Worm (Caenorhabditis elegans): ENCODE measurements around the gene D2045.8.
A peak's percentile ranks its signal among the peaks of the same experiment; 100 is the strongest.

DNA sequence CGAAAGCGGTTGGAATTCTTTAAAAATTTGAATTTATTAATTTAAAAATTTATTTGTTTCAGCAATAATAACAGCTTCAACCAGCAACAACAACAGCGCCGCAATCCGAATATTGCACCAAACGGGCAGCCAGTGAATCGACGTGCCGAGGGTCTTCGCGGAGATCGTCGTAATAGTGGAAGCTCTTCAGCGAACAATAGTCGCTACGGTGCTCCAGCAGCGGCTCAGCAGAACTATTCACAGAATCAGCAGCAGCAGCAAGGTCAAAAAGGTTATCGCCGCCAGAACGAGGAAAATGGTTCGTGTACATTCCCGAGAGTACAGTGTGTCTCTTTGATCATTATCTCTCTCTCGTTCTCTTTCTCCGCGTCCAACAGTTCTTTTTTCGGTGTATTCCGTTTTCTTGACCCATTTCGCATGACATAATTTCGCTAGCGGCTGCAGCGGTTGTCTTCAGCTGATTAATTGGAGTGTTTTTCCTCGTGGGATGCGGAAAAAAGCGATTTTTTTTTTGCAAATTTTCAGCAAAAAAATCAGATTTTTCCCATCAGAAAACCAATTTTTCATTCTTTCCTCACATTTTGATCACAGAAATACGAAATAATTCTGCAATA, 19.0 kb upstream of the D2045.8 start:
- no peak for TF ChIP-seq zag-1 (tag; optimal IDR thresholded peaks at IDR 0.05)
- no peak for TF ChIP-seq fkh-10 (GFP tag; optimal IDR thresholded peaks at IDR 0.05)
- TF ChIP-seq nhr-11 (tag; optimal IDR thresholded peaks at IDR 0.05) = no peak
- TF ChIP-seq mdl-1 (tag; optimal IDR thresholded peaks at IDR 0.05) = no peak
- TF ChIP-seq xbp-1 (tag; optimal IDR thresholded peaks at IDR 0.05) = no peak
- no peak for TF ChIP-seq nhr-20 (tag; optimal IDR thresholded peaks at IDR 0.05)
- no peak for TF ChIP-seq efl-1 (optimal IDR thresholded peaks at IDR 0.05)
- peak in 1 of 2 experiments; percentile 68 for TF ChIP-seq efl-1 (GFP tag; optimal IDR thresholded peaks at IDR 0.05 in 1 of 2)
